Fruit fly (Drosophila melanogaster) whole organism, prepupa: ENCODE data around the gene CG5800.

Experiments used
- CG11294 ChIP-seq: fragments of 200-800 bp; sonication (Bioruptor generic); IDR thresholded peaks from 2 replicates; pipeline ENCODE4 v1.3.6; 2022; ENCODE audit warnings: missing biosample characterization, missing genetic modification characterization
- CG16779 ChIP-seq: fragments of 200-800 bp; sonication (Bioruptor generic); optimal IDR thresholded peaks from 3 replicates; lab custom pipeline; 2017; ENCODE audit warnings: missing biosample characterization, mild to moderate bottlenecking, missing genetic modification characterization
- CG8632 ChIP-seq: fragments of 200-800 bp; sonication (Bioruptor generic); optimal IDR thresholded peaks from 3 replicates; lab custom pipeline; 2016; ENCODE audit warnings: missing biosample characterization, missing genetic modification characterization
- Ets21C ChIP-seq: fragments of 200-800 bp; sonication (Bioruptor generic); optimal IDR thresholded peaks from 3 replicates; lab custom pipeline; 2016; ENCODE audit warnings: missing biosample characterization, missing genetic modification characterization
- Sox102F ChIP-seq: fragments of 200-800 bp; sonication (Bioruptor generic); optimal IDR thresholded peaks from 2 replicates; lab custom pipeline; 2016; ENCODE audit warnings: missing biosample characterization, mild to moderate bottlenecking, missing genetic modification characterization
- dsx ChIP-seq: fragments of 200-800 bp; optimal IDR thresholded peaks from 3 replicates; lab custom pipeline; 2019; ENCODE audit warnings: missing biosample characterization, mild to moderate bottlenecking, missing genetic modification characterization, moderate library complexity; ENCODE audit not compliant: poor library complexity, severe bottlenecking
- lz ChIP-seq: fragments of 200-800 bp; sonication (Bioruptor generic); optimal IDR thresholded peaks from 3 replicates; lab custom pipeline; 2016; ENCODE audit warnings: missing biosample characterization, missing genetic modification characterization

dm6 chrX:17683506-17683858, 47.4 kb downstream of the CG5800 start:
- TF ChIP-seq CG8632 (GFP tag; lab: Kevin White, UChicago) (no peak), CG11294 (GFP tag; lab: Robert Waterston, UW) (no peak), Ets21C (GFP tag; lab: Kevin White, UChicago) (no peak), dsx (GFP tag; lab: Kevin White, UChicago) (no peak), lz (GFP tag; lab: Kevin White, UChicago) (no peak), CG16779 (tag; lab: Kevin White, UChicago) (no peak), Sox102F (GFP tag; lab: Kevin White, UChicago) (no peak)
